ENCODE assay signal across 1 fruit fly cellular context in the genomic region with DNA sequence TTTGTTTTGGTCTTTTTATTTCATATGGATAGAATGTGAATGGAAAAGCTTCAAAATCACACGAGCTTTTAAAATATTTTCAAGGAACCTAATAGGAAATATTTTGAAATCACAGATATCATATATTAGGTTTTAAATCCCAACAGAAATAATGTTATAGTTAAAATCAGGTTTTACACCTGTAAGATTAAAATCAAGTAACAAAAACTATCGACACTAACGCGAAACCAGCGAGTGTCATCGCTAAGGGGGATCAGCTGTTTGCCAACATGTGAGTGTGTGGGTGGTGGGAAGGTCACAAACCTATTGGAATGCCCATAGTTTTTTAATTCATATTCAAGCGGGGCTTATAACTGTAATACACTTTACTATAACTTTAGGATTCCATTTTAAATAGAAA.
TF ChIP-seq lines count a peak whose summit lies in the region.

A gene (plus strand): TSS at position 109 of the 400 bp plus-strand sequence.

TF ChIP-seq in whole organism, embryonic, 481 proteins besides CTCF, POLR2A, EP300 and RAD21 (continued from another document and continues in another):
- peak; percentile 56; the same call in 1 of the 2 replicates for TF ChIP-seq tna (GFP tag; IDR thresholded peaks at IDR 0.05; lab: Robert Waterston, UW; ENCODE audit: partially characterized antibody)
- TF ChIP-seq Optix (GFP tag; IDR thresholded peaks at IDR 0.05; lab: Robert Waterston, UW): no peak
- TF ChIP-seq CG11695 (GFP tag; IDR thresholded peaks at IDR 0.05; lab: Robert Waterston, UW): no peak
- no peak for TF ChIP-seq Ravus (GFP tag; IDR thresholded peaks at IDR 0.05; lab: Robert Waterston, UW)
- TF ChIP-seq tx (GFP tag; optimal IDR thresholded peaks at IDR 0.05; lab: Kevin White, UChicago): peak; percentile 14
- peak; percentile 29 for TF ChIP-seq CG10543 (GFP tag; optimal IDR thresholded peaks at IDR 0.05; lab: Kevin White, UChicago)
- no peak for TF ChIP-seq CG1024 (GFP tag; IDR thresholded peaks at IDR 0.05; lab: Robert Waterston, UW)
- TF ChIP-seq CG13287 (GFP tag; IDR thresholded peaks at IDR 0.05; lab: Robert Waterston, UW; ENCODE audit: partially characterized antibody): peak; percentile 94
- TF ChIP-seq HLH3B (GFP tag; IDR thresholded peaks at IDR 0.05; lab: Robert Waterston, UW): no peak
- no peak for TF ChIP-seq Hmx (GFP tag; optimal IDR thresholded peaks at IDR 0.05; lab: Kevin White, UChicago)
- no peak for TF ChIP-seq Trl (optimal IDR thresholded peaks at IDR 0.05; lab: Kevin White, UChicago)
- TF ChIP-seq Trl (GFP tag; optimal IDR thresholded peaks at IDR 0.05; lab: Kevin White, UChicago): peak; percentile 41
- TF ChIP-seq Fer1 (GFP tag; optimal IDR thresholded peaks at IDR 0.05; lab: Kevin White, UChicago): peak; percentile 61
- TF ChIP-seq CG15011 (GFP tag; optimal IDR thresholded peaks at IDR 0.05; lab: Kevin White, UChicago): no peak
- TF ChIP-seq nerfin-1 (tag; optimal IDR thresholded peaks at IDR 0.05; lab: Kevin White, UChicago): peak; percentile 91
- TF ChIP-seq az2 (GFP tag; optimal IDR thresholded peaks at IDR 0.05; lab: Kevin White, UChicago): peak; percentile 49
- peak; percentile 9 for TF ChIP-seq CG9727 (GFP tag; optimal IDR thresholded peaks at IDR 0.05; lab: Kevin White, UChicago)
- no peak for TF ChIP-seq CG9437 (GFP tag; optimal IDR thresholded peaks at IDR 0.05; lab: Kevin White, UChicago)
- TF ChIP-seq ems (GFP tag; optimal IDR thresholded peaks at IDR 0.05; lab: Kevin White, UChicago): peak; percentile 20
- peak; percentile 65; the same call in 2 of the 3 replicates for TF ChIP-seq CG34422 (GFP tag; IDR thresholded peaks at IDR 0.05; lab: Robert Waterston, UW)
- TF ChIP-seq hkb (optimal IDR thresholded peaks at IDR 0.05; lab: Kevin White, UChicago): no peak
- peak; percentile 45; the same call in 1 of the 2 replicates for TF ChIP-seq hkb (GFP tag; IDR thresholded peaks at IDR 0.05; lab: Robert Waterston, UW)
- TF ChIP-seq CG14441 (GFP tag; IDR thresholded peaks at IDR 0.05; lab: Robert Waterston, UW): 0 out of 2 replicates have a peak, but pooled peaks have one; percentile 29
- TF ChIP-seq CG5953 (GFP tag; IDR thresholded peaks at IDR 0.05; lab: Robert Waterston, UW): no peak
- no peak for TF ChIP-seq CG7357 (GFP tag; IDR thresholded peaks at IDR 0.05; lab: Robert Waterston, UW)
- no peak for TF ChIP-seq Hand (GFP tag; optimal IDR thresholded peaks at IDR 0.05; lab: Kevin White, UChicago)
- no peak for TF ChIP-seq CG7928 (GFP tag; optimal IDR thresholded peaks at IDR 0.05; lab: Kevin White, UChicago)
- TF ChIP-seq sens-2 (GFP tag; IDR thresholded peaks at IDR 0.05; lab: Robert Waterston, UW): no peak
- TF ChIP-seq Nf-YB (GFP tag; optimal IDR thresholded peaks at IDR 0.05; lab: Kevin White, UChicago): no peak
- TF ChIP-seq B-H1 (GFP tag; IDR thresholded peaks at IDR 0.05; lab: Robert Waterston, UW): no peak
- TF ChIP-seq trh (GFP tag; optimal IDR thresholded peaks at IDR 0.05; lab: Kevin White, UChicago): no peak
- no peak for TF ChIP-seq CG4707 (GFP tag; optimal IDR thresholded peaks at IDR 0.05; lab: Kevin White, UChicago)
- no peak for TF ChIP-seq Sox102F (GFP tag; optimal IDR thresholded peaks at IDR 0.05; lab: Kevin White, UChicago)
- peak; percentile 82 for TF ChIP-seq CG2129 (GFP tag; IDR thresholded peaks at IDR 0.05; lab: Robert Waterston, UW; ENCODE audit: partially characterized antibody)
- peak; percentile 36 for TF ChIP-seq Hsf (GFP tag; optimal IDR thresholded peaks at IDR 0.05; lab: Kevin White, UChicago)
- TF ChIP-seq Antp (GFP tag; optimal IDR thresholded peaks at IDR 0.05; lab: Kevin White, UChicago): peak; percentile 57
- TF ChIP-seq Dref (GFP tag; IDR thresholded peaks at IDR 0.05; lab: Robert Waterston, UW): peak; percentile 42
- TF ChIP-seq Six4 (GFP tag; optimal IDR thresholded peaks at IDR 0.05; lab: Kevin White, UChicago): no peak
- TF ChIP-seq Neu2 (GFP tag; optimal IDR thresholded peaks at IDR 0.05; lab: Kevin White, UChicago; ENCODE audit: borderline replicate concordance): no peak
- no peak for TF ChIP-seq dati (GFP tag; IDR thresholded peaks at IDR 0.05; lab: Robert Waterston, UW)
- no peak for TF ChIP-seq Aef1 (GFP tag; IDR thresholded peaks at IDR 0.05; lab: Robert Waterston, UW)
- peak; percentile 87 for TF ChIP-seq Scr (GFP tag; IDR thresholded peaks at IDR 0.05; lab: Robert Waterston, UW; ENCODE audit: partially characterized antibody)
- no peak for TF ChIP-seq Rx (GFP tag; IDR thresholded peaks at IDR 0.05; lab: Robert Waterston, UW)
- TF ChIP-seq knrl (GFP tag; IDR thresholded peaks at IDR 0.05; lab: Robert Waterston, UW; ENCODE audit: partially characterized antibody): no peak; the same call in 1 of the 3 replicates
- TF ChIP-seq GATAe (GFP tag; conservative IDR thresholded peaks at IDR 0.05; lab: Robert Waterston, UW): no peak
- TF ChIP-seq CG16779 (GFP tag; IDR thresholded peaks at IDR 0.05; lab: Robert Waterston, UW): no peak
- peak; percentile 50 for TF ChIP-seq Fer3 (tag; optimal IDR thresholded peaks at IDR 0.05; lab: Kevin White, UChicago)
- TF ChIP-seq CG31388 (GFP tag; optimal IDR thresholded peaks at IDR 0.05; lab: Kevin White, UChicago): no peak
- peak; percentile 25; the same call in 1 of the 2 replicates for TF ChIP-seq CG3847 (GFP tag; IDR thresholded peaks at IDR 0.05; lab: Robert Waterston, UW)
- TF ChIP-seq Gsc (GFP tag; IDR thresholded peaks at IDR 0.05; lab: Robert Waterston, UW): no peak
- TF ChIP-seq ac (GFP tag; optimal IDR thresholded peaks at IDR 0.05; lab: Kevin White, UChicago): no peak
- no peak for TF ChIP-seq CG4424 (GFP tag; optimal IDR thresholded peaks at IDR 0.05; lab: Kevin White, UChicago)
- peak; percentile 30 for TF ChIP-seq pho (GFP tag; optimal IDR thresholded peaks at IDR 0.05; lab: Kevin White, UChicago)
- TF ChIP-seq ase (GFP tag; IDR thresholded peaks at IDR 0.05; lab: Robert Waterston, UW): 0 out of 3 replicates have a peak, but pooled peaks have one; percentile 23
- no peak; the same call in 1 of the 3 replicates for TF ChIP-seq zen2 (GFP tag; IDR thresholded peaks at IDR 0.05; lab: Robert Waterston, UW; ENCODE audit: partially characterized antibody)
- peak; percentile 43 for TF ChIP-seq scrt (GFP tag; optimal IDR thresholded peaks at IDR 0.05; lab: Kevin White, UChicago)
- no peak for TF ChIP-seq Hr3 (GFP tag; optimal IDR thresholded peaks at IDR 0.05; lab: Kevin White, UChicago)
- TF ChIP-seq fru (optimal IDR thresholded peaks at IDR 0.05; lab: Kevin White, UChicago): no peak
- no peak for TF ChIP-seq CG12942 (GFP tag; optimal IDR thresholded peaks at IDR 0.05; lab: Kevin White, UChicago)
- TF ChIP-seq CG31224 (GFP tag; IDR thresholded peaks at IDR 0.05; lab: Robert Waterston, UW): no peak
- TF ChIP-seq CG14050 (GFP tag; IDR thresholded peaks at IDR 0.05; lab: Robert Waterston, UW): no peak
- TF ChIP-seq CG17612 (GFP tag; IDR thresholded peaks at IDR 0.05; lab: Robert Waterston, UW): no peak
- peak; percentile 27 for TF ChIP-seq Side (GFP tag; optimal IDR thresholded peaks at IDR 0.05; lab: Kevin White, UChicago)
- TF ChIP-seq ato (GFP tag; IDR thresholded peaks at IDR 0.05; lab: Robert Waterston, UW; ENCODE audit: partially characterized antibody): peak; percentile 58; the same call in 1 of the 2 replicates
- no peak for TF ChIP-seq CG10209 (GFP tag; optimal IDR thresholded peaks at IDR 0.05; lab: Kevin White, UChicago)
- 0 out of 2 replicates have a peak, but pooled peaks have one; percentile 41 for TF ChIP-seq Taf1 (GFP tag; IDR thresholded peaks at IDR 0.05; lab: Robert Waterston, UW)
- no peak for TF ChIP-seq gfzf (GFP tag; optimal IDR thresholded peaks at IDR 0.05; lab: Kevin White, UChicago)
- TF ChIP-seq CG12659 (GFP tag; optimal IDR thresholded peaks at IDR 0.05; lab: Kevin White, UChicago): peak; percentile 23
- no peak for TF ChIP-seq CG6813 (GFP tag; optimal IDR thresholded peaks at IDR 0.05; lab: Kevin White, UChicago)
- TF ChIP-seq CG2712 (tag; optimal IDR thresholded peaks at IDR 0.05; lab: Kevin White, UChicago): peak; percentile 59
- peak; percentile 10 for TF ChIP-seq pum (GFP tag; optimal IDR thresholded peaks at IDR 0.05; lab: Kevin White, UChicago)
- TF ChIP-seq hb (GFP tag; IDR thresholded peaks at IDR 0.05; lab: Robert Waterston, UW; ENCODE audit: partially characterized antibody): peak; percentile 33; the same call in 1 of the 3 replicates
- peak; percentile 77 for TF ChIP-seq CG2120 (GFP tag; optimal IDR thresholded peaks at IDR 0.05; lab: Kevin White, UChicago)
- TF ChIP-seq br (optimal IDR thresholded peaks at IDR 0.05; lab: Kevin White, UChicago): no peak
- TF ChIP-seq CG12219 (GFP tag; optimal IDR thresholded peaks at IDR 0.05; lab: Kevin White, UChicago): peak; percentile 29
- peak; percentile 23 for TF ChIP-seq p53 (GFP tag; optimal IDR thresholded peaks at IDR 0.05; lab: Kevin White, UChicago)
- no peak for TF ChIP-seq CG11696 (GFP tag; IDR thresholded peaks at IDR 0.05; lab: Robert Waterston, UW)
- no peak for TF ChIP-seq Oaz (GFP tag; IDR thresholded peaks at IDR 0.05; lab: Robert Waterston, UW)
- peak; percentile 34; the same call in 1 of the 4 replicates for TF ChIP-seq Gug (GFP tag; IDR thresholded peaks at IDR 0.05; lab: Robert Waterston, UW)
- no peak for TF ChIP-seq Nf-YA (GFP tag; IDR thresholded peaks at IDR 0.05; lab: Robert Waterston, UW)
- no peak for TF ChIP-seq E2f1 (GFP tag; IDR thresholded peaks at IDR 0.05; lab: Robert Waterston, UW)
- TF ChIP-seq emc (GFP tag; optimal IDR thresholded peaks at IDR 0.05; lab: Kevin White, UChicago): no peak
- TF ChIP-seq sna (GFP tag; IDR thresholded peaks at IDR 0.05; lab: Robert Waterston, UW; ENCODE audit: partially characterized antibody): peak; percentile 85
- peak; percentile 49 for TF ChIP-seq CG13624 (GFP tag; optimal IDR thresholded peaks at IDR 0.05; lab: Kevin White, UChicago)
- TF ChIP-seq BEAF-32 (GFP tag; optimal IDR thresholded peaks at IDR 0.05; lab: Kevin White, UChicago): peak; percentile 77
- no peak for TF ChIP-seq Spps (tag; optimal IDR thresholded peaks at IDR 0.05; lab: Kevin White, UChicago)
- peak in 1 of 2 experiments; percentile 34 for TF ChIP-seq bsh (GFP tag; optimal IDR thresholded peaks at IDR 0.05; lab: Kevin White, UChicago)
- no peak for TF ChIP-seq crc (GFP tag; optimal IDR thresholded peaks at IDR 0.05; lab: Kevin White, UChicago)
- TF ChIP-seq CG7786 (GFP tag; optimal IDR thresholded peaks at IDR 0.05; lab: Kevin White, UChicago): no peak
- TF ChIP-seq al (GFP tag; IDR thresholded peaks at IDR 0.05; lab: Robert Waterston, UW): 0 out of 2 replicates have a peak, but pooled peaks have one; percentile 31
- TF ChIP-seq Rfx (GFP tag; IDR thresholded peaks at IDR 0.05; lab: Robert Waterston, UW): peak; percentile 73
- TF ChIP-seq klu (GFP tag; IDR thresholded peaks at IDR 0.05; lab: Robert Waterston, UW): peak; percentile 44
- no peak for TF ChIP-seq btn (GFP tag; optimal IDR thresholded peaks at IDR 0.05; lab: Kevin White, UChicago)
- TF ChIP-seq CG10959 (GFP tag; IDR thresholded peaks at IDR 0.05; lab: Robert Waterston, UW): no peak
- TF ChIP-seq CG17829 (tag; optimal IDR thresholded peaks at IDR 0.05; lab: Kevin White, UChicago): peak; percentile 38
- peak; percentile 53 for TF ChIP-seq CG10267 (tag; optimal IDR thresholded peaks at IDR 0.05; lab: Kevin White, UChicago)
- peak; percentile 40 for TF ChIP-seq NfI (GFP tag; optimal IDR thresholded peaks at IDR 0.05; lab: Kevin White, UChicago)
- TF ChIP-seq CG13894 (tag; optimal IDR thresholded peaks at IDR 0.05; lab: Kevin White, UChicago): peak; percentile 59
- no peak for TF ChIP-seq Atf-2 (GFP tag; optimal IDR thresholded peaks at IDR 0.05; lab: Kevin White, UChicago)
- TF ChIP-seq stc (GFP tag; IDR thresholded peaks at IDR 0.05; lab: Robert Waterston, UW): no peak
- no peak for TF ChIP-seq eve (GFP tag; optimal IDR thresholded peaks at IDR 0.05; lab: Kevin White, UChicago)
- TF ChIP-seq CG32532 (GFP tag; IDR thresholded peaks at IDR 0.05; lab: Robert Waterston, UW): no peak; the same call in 1 of the 2 replicates
- TF ChIP-seq CG9817 (tag; optimal IDR thresholded peaks at IDR 0.05; lab: Kevin White, UChicago): peak; percentile 9
- no peak for TF ChIP-seq nom (GFP tag; optimal IDR thresholded peaks at IDR 0.05; lab: Kevin White, UChicago)
- peak; percentile 31; the same call in 1 of the 2 replicates for TF ChIP-seq CG10366 (GFP tag; IDR thresholded peaks at IDR 0.05; lab: Robert Waterston, UW)
- peak; percentile 58 for TF ChIP-seq CG14860 (GFP tag; IDR thresholded peaks at IDR 0.05; lab: Robert Waterston, UW; ENCODE audit: partially characterized antibody)
- peak; percentile 41 for TF ChIP-seq CG8388 (GFP tag; optimal IDR thresholded peaks at IDR 0.05; lab: Kevin White, UChicago)
- TF ChIP-seq disco-r (GFP tag; optimal IDR thresholded peaks at IDR 0.05; lab: Kevin White, UChicago): no peak
- TF ChIP-seq CG7987 (GFP tag; optimal IDR thresholded peaks at IDR 0.05; lab: Kevin White, UChicago): peak; percentile 11
- no peak for TF ChIP-seq fd64A (GFP tag; optimal IDR thresholded peaks at IDR 0.05; lab: Kevin White, UChicago)
- peak; percentile 38 for TF ChIP-seq CG17385 (GFP tag; optimal IDR thresholded peaks at IDR 0.05; lab: Kevin White, UChicago)
- no peak for TF ChIP-seq dan (GFP tag; IDR thresholded peaks at IDR 0.05; lab: Robert Waterston, UW)
- no peak for TF ChIP-seq schlank (tag; optimal IDR thresholded peaks at IDR 0.05; lab: Kevin White, UChicago)
- TF ChIP-seq Kr (GFP tag; optimal IDR thresholded peaks at IDR 0.05; lab: Kevin White, UChicago): no peak
- TF ChIP-seq h (optimal IDR thresholded peaks at IDR 0.05; lab: Kevin White, UChicago): no peak
- peak; percentile 46 for TF ChIP-seq ERR (GFP tag; optimal IDR thresholded peaks at IDR 0.05; lab: Kevin White, UChicago)
- TF ChIP-seq CG17359 (tag; optimal IDR thresholded peaks at IDR 0.05; lab: Kevin White, UChicago): peak; percentile 44
- TF ChIP-seq crp (GFP tag; optimal IDR thresholded peaks at IDR 0.05; lab: Kevin White, UChicago): peak; percentile 69 to 95
- TF ChIP-seq Doc3 (GFP tag; IDR thresholded peaks at IDR 0.05; lab: Robert Waterston, UW; ENCODE audit: partially characterized antibody): peak; percentile 88
- TF ChIP-seq kni (GFP tag; optimal IDR thresholded peaks at IDR 0.05; lab: Kevin White, UChicago): no peak
- peak; percentile 5 for TF ChIP-seq Deaf1 (tag; optimal IDR thresholded peaks at IDR 0.05; lab: Kevin White, UChicago)
- TF ChIP-seq Myb (GFP tag; optimal IDR thresholded peaks at IDR 0.05; lab: Kevin White, UChicago): peak; percentile 40
- peak; percentile 55 for TF ChIP-seq CHES-1-like (GFP tag; optimal IDR thresholded peaks at IDR 0.05; lab: Kevin White, UChicago)
- TF ChIP-seq ranshi (GFP tag; IDR thresholded peaks at IDR 0.05; lab: Robert Waterston, UW): peak; percentile 37; the same call in 1 of the 2 replicates
- TF ChIP-seq CG7963 (GFP tag; IDR thresholded peaks at IDR 0.05; lab: Robert Waterston, UW; ENCODE audit: partially characterized antibody): peak; percentile 38; the same call in 1 of the 3 replicates
